Fruit fly (Drosophila melanogaster) whole organism, prepupa: ENCODE results near the gene Ndc1.
A peak's percentile ranks its signal among the peaks of the same experiment; 100 is the strongest.

ENCODE experiments used
- Blimp-1 ChIP-seq: fragments of 200-800 bp; sonication (Bioruptor generic); optimal IDR thresholded peaks from 3 replicates; lab custom pipeline; 2017; ENCODE audit warnings: missing biosample characterization, missing genetic modification characterization, mild to moderate bottlenecking, moderate library complexity, missing genetic modification reagents
- CG10631 ChIP-seq: fragments of 200-800 bp; sonication (Bioruptor generic); optimal IDR thresholded peaks from 2 replicates; lab custom pipeline; 2016; ENCODE audit warnings: missing biosample characterization, missing genetic modification characterization
- CG10669 ChIP-seq: fragments of 200-800 bp; sonication (Bioruptor generic); optimal IDR thresholded peaks from 3 replicates; lab custom pipeline; 2018; ENCODE audit warnings: missing biosample characterization, mild to moderate bottlenecking, missing genetic modification characterization, moderate library complexity
- CG11294 ChIP-seq: fragments of 200-800 bp; sonication (Bioruptor generic); IDR thresholded peaks from 2 replicates; pipeline ENCODE4 v1.3.6; 2022; ENCODE audit warnings: missing biosample characterization, missing genetic modification characterization
- CG11762 ChIP-seq: fragments of 200-800 bp; sonication (Bioruptor generic); optimal IDR thresholded peaks from 3 replicates; lab custom pipeline; 2016; ENCODE audit warnings: missing biosample characterization, missing genetic modification characterization; ENCODE audit not compliant: insufficient read depth
- CG11902 ChIP-seq: fragments of 200-800 bp; sonication (Bioruptor generic); optimal IDR thresholded peaks from 3 replicates; lab custom pipeline; 2016; ENCODE audit warnings: missing biosample characterization, missing genetic modification characterization
- CG15336 ChIP-seq: fragments of 200-800 bp; sonication (Bioruptor generic); IDR thresholded peaks from 2 replicates; pipeline ENCODE4 v1.3.6; 2022; ENCODE audit warnings: missing biosample characterization, missing genetic modification characterization
- CG1621 ChIP-seq: fragments of 200-800 bp; sonication (Bioruptor generic); optimal IDR thresholded peaks from 3 replicates; lab custom pipeline; 2018; ENCODE audit warnings: missing biosample characterization, mild to moderate bottlenecking, missing genetic modification characterization
- CG3032 ChIP-seq: fragments of 200-800 bp; optimal IDR thresholded peaks from 2 replicates; lab custom pipeline; 2019; ENCODE audit warnings: missing biosample characterization, mild to moderate bottlenecking, missing genetic modification characterization, moderate library complexity
- CG31627 ChIP-seq: fragments of 200-800 bp; sonication (Bioruptor generic); optimal IDR thresholded peaks from 3 replicates; lab custom pipeline; 2016; ENCODE audit warnings: missing biosample characterization, missing genetic modification characterization
- CG32006 ChIP-seq: fragments of 200-800 bp; sonication (Bioruptor generic); optimal IDR thresholded peaks from 3 replicates; lab custom pipeline; 2017; ENCODE audit warnings: missing biosample characterization, mild to moderate bottlenecking, missing genetic modification characterization
- CG34406 ChIP-seq: fragments of 200-800 bp; sonication (Bioruptor generic); optimal IDR thresholded peaks from 3 replicates; lab custom pipeline; 2016; ENCODE audit warnings: missing biosample characterization, missing genetic modification characterization
- CG6163 ChIP-seq: fragments of 200-800 bp; sonication (Bioruptor generic); IDR thresholded peaks from 3 replicates; pipeline ENCODE4 v1.3.6; 2022; ENCODE audit warnings: missing biosample characterization, missing genetic modification characterization
- CG6276 ChIP-seq: fragments of 200-800 bp; sonication (Bioruptor generic); optimal IDR thresholded peaks from 2 replicates; lab custom pipeline; 2017; ENCODE audit warnings: missing biosample characterization, mild to moderate bottlenecking, missing genetic modification characterization
- CG6854 ChIP-seq: fragments of 200-800 bp; sonication (Bioruptor generic); optimal IDR thresholded peaks from 2 replicates; lab custom pipeline; 2017; ENCODE audit warnings: missing biosample characterization, mild to moderate bottlenecking, missing genetic modification characterization
- CG7368 ChIP-seq: fragments of 200-800 bp; sonication (Bioruptor generic); optimal IDR thresholded peaks from 3 replicates; lab custom pipeline; 2016; ENCODE audit warnings: missing biosample characterization, missing genetic modification characterization
- CG8119 ChIP-seq: fragments of 200-800 bp; sonication (Bioruptor generic); IDR thresholded peaks from 3 replicates; pipeline ENCODE4 v1.3.6; 2022; ENCODE audit warnings: missing biosample characterization, missing genetic modification characterization
- CG8632 ChIP-seq: fragments of 200-800 bp; sonication (Bioruptor generic); optimal IDR thresholded peaks from 3 replicates; lab custom pipeline; 2016; ENCODE audit warnings: missing biosample characterization, missing genetic modification characterization
- Eip78C ChIP-seq: fragments of 200-800 bp; sonication (Bioruptor generic); peaks from one replicate; lab custom pipeline; 2016; ENCODE audit warnings: missing biosample characterization, missing genetic modification characterization
- Eip93F ChIP-seq: fragments of 200-800 bp; sonication (Bioruptor generic); optimal IDR thresholded peaks from 2 replicates; lab custom pipeline; 2016; ENCODE audit warnings: missing biosample characterization, mild to moderate bottlenecking, missing genetic modification characterization
- Ets96B ChIP-seq: fragments of 200-800 bp; optimal IDR thresholded peaks from 2 replicates; lab custom pipeline; 2019; ENCODE audit warnings: missing biosample characterization, mild to moderate bottlenecking, missing genetic modification characterization, moderate library complexity
- Gug ChIP-seq: fragments of 200-800 bp; sonication (Bioruptor generic); IDR thresholded peaks from 2 replicates; pipeline ENCODE4 v1.3.6; 2022; ENCODE audit warnings: missing biosample characterization, missing genetic modification characterization
- Hr38 ChIP-seq: sonication (Bioruptor generic); optimal IDR thresholded peaks from 2 replicates; lab custom pipeline; 2016; ENCODE audit warnings: missing biosample characterization, missing genetic modification characterization
- Hr39 ChIP-seq: fragments of 200-800 bp; sonication (Bioruptor generic); optimal IDR thresholded peaks from 2 replicates; lab custom pipeline; 2016; ENCODE audit warnings: missing biosample characterization, missing genetic modification characterization
- Met ChIP-seq: fragments of 200-800 bp; sonication (Bioruptor generic); optimal IDR thresholded peaks from 3 replicates; lab custom pipeline; 2016; ENCODE audit warnings: missing biosample characterization, missing genetic modification characterization
- OdsH ChIP-seq: fragments of 200-800 bp; sonication (Bioruptor generic); optimal IDR thresholded peaks from 3 replicates; lab custom pipeline; 2016; ENCODE audit warnings: missing biosample characterization, missing genetic modification characterization
- Smox ChIP-seq: fragments of 200-800 bp; sonication (Bioruptor generic); optimal IDR thresholded peaks from 3 replicates; lab custom pipeline; 2016; ENCODE audit warnings: missing biosample characterization, missing genetic modification characterization
- Sox102F ChIP-seq: fragments of 200-800 bp; sonication (Bioruptor generic); optimal IDR thresholded peaks from 2 replicates; lab custom pipeline; 2016; ENCODE audit warnings: missing biosample characterization, mild to moderate bottlenecking, missing genetic modification characterization
- Sox14 ChIP-seq: fragments of 200-800 bp; sonication (Bioruptor generic); optimal IDR thresholded peaks from 3 replicates; lab custom pipeline; 2016; ENCODE audit warnings: missing biosample characterization, missing genetic modification characterization
- Sox15 ChIP-seq: fragments of 200-800 bp; sonication (Bioruptor generic); optimal IDR thresholded peaks from 3 replicates; lab custom pipeline; 2016; ENCODE audit warnings: missing biosample characterization, missing genetic modification characterization
- achi ChIP-seq: fragments of 200-800 bp; sonication (Bioruptor generic); optimal IDR thresholded peaks from 3 replicates; lab custom pipeline; 2016; ENCODE audit warnings: missing biosample characterization, missing genetic modification characterization
- acj6 ChIP-seq: fragments of 200-800 bp; sonication (Bioruptor generic); optimal IDR thresholded peaks from 3 replicates; lab custom pipeline; 2016; ENCODE audit warnings: missing biosample characterization, missing genetic modification characterization
- cyc ChIP-seq: fragments of 200-800 bp; sonication (Bioruptor generic); optimal IDR thresholded peaks from 3 replicates; lab custom pipeline; 2016; ENCODE audit warnings: missing biosample characterization, missing genetic modification characterization
- dac ChIP-seq: fragments of 200-800 bp; sonication (Bioruptor generic); optimal IDR thresholded peaks from 2 replicates; lab custom pipeline; 2017; ENCODE audit warnings: missing biosample characterization, mild to moderate bottlenecking, missing genetic modification characterization
- dsx ChIP-seq: fragments of 200-800 bp; optimal IDR thresholded peaks from 3 replicates; lab custom pipeline; 2019; ENCODE audit warnings: missing biosample characterization, mild to moderate bottlenecking, missing genetic modification characterization, moderate library complexity; ENCODE audit not compliant: poor library complexity, severe bottlenecking
- fd59A ChIP-seq: fragments of 200-800 bp; sonication (Bioruptor generic); optimal IDR thresholded peaks from 2 replicates; lab custom pipeline; 2017; ENCODE audit warnings: missing biosample characterization, mild to moderate bottlenecking, missing genetic modification characterization, missing genetic modification reagents
- fd85E ChIP-seq: fragments of 200-800 bp; sonication (Bioruptor generic); optimal IDR thresholded peaks from 3 replicates; lab custom pipeline; 2016; ENCODE audit warnings: missing biosample characterization, missing genetic modification characterization
- fkh ChIP-seq: fragments of 200-800 bp; sonication (Bioruptor generic); optimal IDR thresholded peaks from 3 replicates; lab custom pipeline; 2017; ENCODE audit warnings: missing biosample characterization, mild to moderate bottlenecking, missing genetic modification characterization, moderate library complexity
- lz ChIP-seq: fragments of 200-800 bp; sonication (Bioruptor generic); optimal IDR thresholded peaks from 3 replicates; lab custom pipeline; 2016; ENCODE audit warnings: missing biosample characterization, missing genetic modification characterization
- net ChIP-seq: fragments of 200-800 bp; sonication (Bioruptor generic); optimal IDR thresholded peaks from 3 replicates; lab custom pipeline; 2016; ENCODE audit warnings: missing biosample characterization, missing genetic modification characterization
- pdm3 ChIP-seq: fragments of 200-800 bp; sonication (Bioruptor generic); optimal IDR thresholded peaks from 3 replicates; lab custom pipeline; 2016; ENCODE audit warnings: missing biosample characterization, missing genetic modification characterization
- salr ChIP-seq, 2 experiments: fragments of 200-800 bp; sonication (Bioruptor generic); optimal IDR thresholded peaks; 3 replicates each; lab custom pipeline; 2016 to 2018; ENCODE audit warnings: missing biosample characterization in 2 of 2, missing genetic modification characterization in 2 of 2, mild to moderate bottlenecking in 1 of 2
- spab ChIP-seq: fragments of 200-800 bp; sonication (Bioruptor generic); optimal IDR thresholded peaks from 2 replicates; lab custom pipeline; 2017; ENCODE audit warnings: missing biosample characterization, mild to moderate bottlenecking, missing genetic modification characterization, missing genetic modification reagents
- svp ChIP-seq: fragments of 200-800 bp; sonication (Bioruptor generic); peaks from one replicate; lab custom pipeline; 2016; ENCODE audit warnings: missing biosample characterization, missing genetic modification characterization
- vri ChIP-seq: fragments of 200-800 bp; sonication (Bioruptor generic); optimal IDR thresholded peaks from 3 replicates; lab custom pipeline; 2016; ENCODE audit warnings: missing biosample characterization, mild to moderate bottlenecking, missing genetic modification characterization

The Ndc1 gene

DNA sequence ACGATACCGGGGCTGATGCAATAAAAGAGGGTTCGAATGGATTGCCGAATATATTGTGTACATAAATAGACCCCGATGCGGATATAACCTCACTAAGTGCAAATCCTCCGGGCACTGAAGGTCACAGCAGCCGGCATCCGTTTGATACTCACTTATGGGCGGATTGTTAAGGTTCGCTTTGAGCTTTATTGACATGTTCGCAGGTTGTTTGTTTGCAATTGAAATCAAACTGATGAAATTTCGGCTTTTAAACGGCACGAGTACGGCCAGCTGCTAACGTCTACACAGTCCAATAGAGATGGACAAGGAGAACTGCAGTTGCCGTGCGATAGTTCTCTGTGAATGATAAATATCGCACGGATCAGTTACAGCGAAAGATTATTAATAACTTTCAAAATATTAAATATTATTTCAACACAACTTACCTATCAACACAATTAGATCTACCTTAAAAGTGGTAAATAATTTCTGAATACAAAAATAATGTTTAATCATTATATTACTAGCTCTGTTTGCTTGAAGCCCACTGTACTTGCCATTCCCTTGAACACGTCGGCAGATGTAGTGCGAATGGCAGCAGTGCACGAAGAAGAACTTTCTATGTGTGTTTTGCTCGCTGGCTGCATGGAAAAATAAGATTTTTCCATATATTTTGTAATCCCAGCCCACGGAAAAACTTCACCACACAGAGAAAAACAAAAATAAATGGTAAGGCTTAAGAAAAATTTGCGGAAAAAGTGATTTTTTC, 34.1 kb downstream of the Ndc1 start, which contains the start of the genes GluProRS and AP-1sigma (continued):
- TF ChIP-seq CG11762 (GFP tag; lab: Kevin White, UChicago) (peak; percentile 65), Sox14 (peak; percentile 88), CG11294 (GFP tag; lab: Robert Waterston, UW) (peak; percentile 91), CG3032 (tag; lab: Kevin White, UChicago) (peak; percentile 86), CG32006 (GFP tag; lab: Kevin White, UChicago) (peak; percentile 85), fd85E (GFP tag; lab: Kevin White, UChicago) (peak; percentile 50), achi (GFP tag; lab: Kevin White, UChicago) (peak; percentile 79), Blimp-1 (peak; percentile 60), CG8632 (GFP tag; lab: Kevin White, UChicago) (peak; percentile 63), svp (GFP tag; lab: Kevin White, UChicago) (peak; percentile 93), spab (GFP tag; lab: Kevin White, UChicago) (peak; percentile 58), cyc (GFP tag; lab: Kevin White, UChicago) (peak; percentile 89), lz (peak; percentile 92), CG11902 (GFP tag; lab: Kevin White, UChicago) (peak; percentile 89), Hr39 (peak; percentile 89), Eip78C (peak; percentile 95), CG6163 (GFP tag; lab: Robert Waterston, UW) (peak; percentile 94), CG6276 (no peak), Met (GFP tag; lab: Kevin White, UChicago) (no peak), fd59A (GFP tag; lab: Kevin White, UChicago) (peak; percentile 59)

DNA sequence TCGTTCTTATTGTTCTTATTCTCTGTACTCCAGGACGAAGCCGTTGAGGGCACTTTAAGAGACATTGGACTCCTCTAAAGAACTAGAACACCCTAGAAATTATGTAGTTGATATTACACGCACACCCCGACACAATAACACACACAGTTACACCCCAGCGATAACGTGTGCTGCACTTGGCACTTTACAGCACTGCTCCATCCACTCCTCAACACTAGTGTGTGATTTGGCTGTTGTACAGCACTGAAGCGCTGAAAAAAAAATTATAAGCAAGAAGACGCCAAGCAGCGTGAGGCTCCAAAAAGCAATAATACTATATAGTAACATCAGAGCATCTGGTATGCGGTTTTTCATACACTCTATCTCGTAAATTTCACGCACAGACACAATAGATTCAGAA, 36.7 kb downstream of the Ndc1 start:
- TF ChIP-seq acj6: no peak
- no peak for TF ChIP-seq fkh

DNA sequence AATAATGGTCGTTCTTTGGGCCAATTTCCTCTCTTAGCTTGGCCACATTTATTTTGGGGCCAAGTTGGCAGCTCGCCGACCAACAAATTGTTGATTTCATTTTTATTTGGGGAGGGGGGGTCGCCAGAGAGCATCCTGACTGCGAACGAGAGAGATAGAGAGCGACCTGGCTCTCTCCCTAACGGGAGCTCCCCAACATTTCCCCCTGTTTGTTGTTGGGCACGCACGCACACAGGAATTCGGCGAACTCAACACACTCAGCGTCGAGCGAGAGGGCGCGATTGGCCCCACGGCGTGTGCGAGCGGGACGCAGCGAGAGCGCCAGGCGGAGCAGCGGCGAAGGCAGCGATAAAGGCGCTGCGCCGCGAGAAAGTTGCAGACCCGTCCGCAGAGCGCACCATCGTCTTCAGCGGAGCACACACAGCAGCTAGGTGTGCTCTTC, 38.6 kb downstream of the Ndc1 start, which contains the start of gene CG31140:
Gene CG31140 (plus strand): TSS at position 400 of the 442 bp plus-strand sequence.
- TF ChIP-seq OdsH (GFP tag; lab: Kevin White, UChicago) (no peak), lz (no peak), CG15336 (GFP tag; lab: Robert Waterston, UW) (peak; percentile 21; the same call in 1 of the 2 replicates), CG10669 (GFP tag; lab: Kevin White, UChicago) (no peak), Ets96B (peak; percentile 27), CG11762 (GFP tag; lab: Kevin White, UChicago) (no peak), CG31627 (GFP tag; lab: Kevin White, UChicago) (no peak), dac (GFP tag; lab: Kevin White, UChicago) (no peak), Sox102F (GFP tag; lab: Kevin White, UChicago) (peak; percentile 23), Eip93F (GFP tag; lab: Kevin White, UChicago) (no peak), salr (GFP tag; optimal IDR thresholded peaks at IDR 0.05; lab: Kevin White, UChicago) (no peak), fd85E (GFP tag; lab: Kevin White, UChicago) (peak; percentile 31), Blimp-1 (no peak), CG8632 (GFP tag; lab: Kevin White, UChicago) (no peak), pdm3 (GFP tag; lab: Kevin White, UChicago) (no peak), CG1621 (peak; percentile 48), Gug (GFP tag; lab: Robert Waterston, UW) (no peak), fkh (no peak), Sox15 (GFP tag; lab: Kevin White, UChicago) (no peak), CG10631 (no peak), svp (GFP tag; lab: Kevin White, UChicago) (peak; percentile 45), CG7368 (peak; percentile 47), net (GFP tag; lab: Kevin White, UChicago) (peak; percentile 46), vri (no peak), Met (GFP tag; lab: Kevin White, UChicago) (no peak), CG6163 (GFP tag; lab: Robert Waterston, UW) (peak; percentile 57; the same call in 2 of the 3 replicates), CG34406 (GFP tag; lab: Kevin White, UChicago) (no peak), Hr38 (GFP tag; lab: Kevin White, UChicago) (no peak), CG6854 (peak; percentile 79), CG11294 (GFP tag; lab: Robert Waterston, UW) (no peak), Smox (GFP tag; lab: Kevin White, UChicago) (no peak), CG32006 (GFP tag; lab: Kevin White, UChicago) (no peak), Hr39 (no peak), CG8119 (GFP tag; lab: Robert Waterston, UW) (peak; percentile 48; the same call in 2 of the 3 replicates), CG6276 (peak; percentile 27), dsx (GFP tag; lab: Kevin White, UChicago) (peak; percentile 46), CG3032 (tag; lab: Kevin White, UChicago) (no peak)
